Worm (Caenorhabditis elegans) whole organism, early embryonic: ENCODE measurements around the gene F14D2.5.

Experiments
- B0310.2 ChIP-seq: sonication (generic microtip); optimal IDR thresholded peaks from 2 replicates; lab custom pipeline; 2016; ENCODE audit warnings: mild to moderate bottlenecking, missing genetic modification characterization, missing compliant biosample characterization
- F13C5.2 ChIP-seq: sonication (generic microtip); optimal IDR thresholded peaks from 2 replicates; lab custom pipeline; 2017; ENCODE audit warnings: mild to moderate bottlenecking, missing genetic modification characterization, inconsistent platforms, missing compliant biosample characterization
- aly-1 ChIP-seq: sonication (generic microtip); optimal IDR thresholded peaks from 2 replicates; lab custom pipeline; 2016; ENCODE audit warnings: missing genetic modification characterization, missing compliant biosample characterization
- ama-1 ChIP-seq: fragments of 150-350 bp; optimal IDR thresholded peaks from 2 replicates; lab custom pipeline; 2014
- ceh-36 ChIP-seq: sonication (generic microtip); optimal IDR thresholded peaks from 2 replicates; lab custom pipeline; 2016; ENCODE audit warnings: missing genetic modification characterization, inconsistent platforms, missing compliant biosample characterization
- ets-7 ChIP-seq: sonication (generic microtip); optimal IDR thresholded peaks from 2 replicates; lab custom pipeline; 2016; ENCODE audit warnings: missing genotype, missing genetic modification characterization, missing compliant biosample characterization
- flt-1 ChIP-seq: fragments of 200-800 bp; sonication (Bioruptor generic); IDR thresholded peaks from 2 replicates; pipeline ENCODE4 v1.3.6; 2022; ENCODE audit warnings: missing genetic modification characterization, missing compliant biosample characterization
- hmbx-1 ChIP-seq: sonication (generic microtip); optimal IDR thresholded peaks from 2 replicates; lab custom pipeline; 2016; ENCODE audit warnings: mild to moderate bottlenecking, missing genetic modification characterization, missing compliant biosample characterization
- hmg-4 ChIP-seq: fragments of 200-800 bp; sonication (Bioruptor generic); optimal IDR thresholded peaks from 2 replicates; lab custom pipeline; 2018; ENCODE audit warnings: mild to moderate bottlenecking, missing genetic modification characterization, missing compliant biosample characterization
- hnd-1 ChIP-seq: sonication (generic microtip); optimal IDR thresholded peaks from 2 replicates; lab custom pipeline; 2016; ENCODE audit warnings: missing genetic modification characterization, missing compliant biosample characterization
- scrt-1 ChIP-seq: fragments of 200-800 bp; sonication (Bioruptor generic); IDR thresholded peaks from 2 replicates; pipeline ENCODE4 v1.3.6; 2022; ENCODE audit warnings: missing genetic modification characterization, missing compliant biosample characterization
- tbx-11 ChIP-seq: fragments of 200-800 bp; sonication (Bioruptor generic); IDR thresholded peaks from 2 replicates; pipeline ENCODE4 v1.3.6; 2022; ENCODE audit warnings: missing genetic modification characterization, missing compliant biosample characterization
- tbx-37 ChIP-seq: fragments of 200-800 bp; sonication (Bioruptor generic); conservative IDR thresholded peaks from 2 replicates; pipeline ENCODE4 v1.3.6; 2022; ENCODE audit warnings: missing genetic modification reagents, missing genetic modification characterization, missing compliant biosample characterization
- tra-4 ChIP-seq: sonication (generic microtip); optimal IDR thresholded peaks from 2 replicates; lab custom pipeline; 2017; ENCODE audit warnings: missing genetic modification characterization, missing compliant biosample characterization

DNA sequence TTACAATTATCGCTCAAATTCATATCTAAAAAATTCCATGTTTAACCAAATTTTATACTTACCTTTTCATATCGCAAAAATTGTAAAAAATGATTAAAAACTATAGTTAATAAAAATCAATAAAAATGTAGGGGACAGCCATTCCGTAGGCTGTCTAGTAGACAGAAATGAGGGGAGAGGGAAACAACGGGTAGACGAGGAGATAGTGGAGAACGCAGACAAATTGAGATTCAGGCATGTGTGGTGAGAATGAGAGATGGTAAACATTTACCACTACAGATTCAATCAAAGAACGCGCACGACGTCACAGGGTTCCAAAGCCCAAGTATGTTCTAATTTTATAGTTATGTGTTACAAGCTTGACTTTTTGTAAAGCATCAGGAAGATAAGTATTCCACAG is 36.8 kb upstream of the F14D2.5 start:
- no peak for TF ChIP-seq scrt-1 (GFP tag; lab: Robert Waterston, UW)
- TF ChIP-seq tra-4 (tag; lab: Kevin White, UChicago), result no peak
- TF ChIP-seq hnd-1 (tag; lab: Kevin White, UChicago), result no peak
- no peak for TF ChIP-seq ceh-36
- TF ChIP-seq tbx-37 (GFP tag; lab: Robert Waterston, UW), result no peak
- no peak for TF ChIP-seq B0310.2 (tag; lab: Kevin White, UChicago)
- no peak for TF ChIP-seq aly-1
- TF ChIP-seq hmbx-1, result no peak
- no peak for TF ChIP-seq ets-7 (tag; lab: Kevin White, UChicago)
- TF ChIP-seq ama-1 (lab: Kevin White, UChicago), result no peak
- TF ChIP-seq hmg-4 (GFP tag; lab: Kevin White, UChicago), result no peak
- TF ChIP-seq tbx-11, result no peak
- TF ChIP-seq flt-1 (GFP tag; lab: Robert Waterston, UW), result no peak
- no peak for TF ChIP-seq F13C5.2 (tag; lab: Kevin White, UChicago)
